Fruit fly (Drosophila melanogaster): ENCODE measurements around the gene CG2218.

dm6 chr3R:30424993-30425392 lies 3.1 kb downstream of the CG2218 start, which contains the start of gene CG15536:
- TF ChIP-seq CG12219 (GFP tag; optimal IDR thresholded peaks at IDR 0.05) (no peak), Sox100B (GFP tag; optimal IDR thresholded peaks at IDR 0.05) (no peak), dmrt99B (tag; optimal IDR thresholded peaks at IDR 0.05) (no peak), ato (GFP tag; IDR thresholded peaks at IDR 0.05; ENCODE audit: partially characterized antibody) (peak; percentile 46; the same call in 1 of the 2 replicates), CG4707 (GFP tag; optimal IDR thresholded peaks at IDR 0.05) (no peak), ham (GFP tag; IDR thresholded peaks at IDR 0.05) (no peak)
